Worm (Caenorhabditis elegans) whole organism, L4/young adult: ENCODE data around the gene F46F5.15.

ENCODE experiments used
- W03F9.2 ChIP-seq: fragments of 150-350 bp; optimal IDR thresholded peaks from 2 replicates; lab custom pipeline; 2014; ENCODE audit warnings: missing biosample characterization, missing genetic modification characterization
- dao-5 ChIP-seq: sonication (generic microtip); optimal IDR thresholded peaks from 2 replicates; lab custom pipeline; 2016; ENCODE audit warnings: missing genotype, missing genetic modification characterization, moderate library complexity, missing compliant biosample characterization
- him-1 ChIP-seq: sonication (generic microtip); optimal IDR thresholded peaks from 2 replicates; lab custom pipeline; 2016; ENCODE audit warnings: missing genotype, missing genetic modification reagents, missing genetic modification characterization, missing compliant biosample characterization

F46F5.15 gene

ce11 chrII:773830-774229 is 14.4 kb upstream of the F46F5.15 start:
- TF ChIP-seq him-1 (tag; lab: Kevin White, UChicago) (no peak), dao-5 (tag; lab: Kevin White, UChicago) (no peak), W03F9.2 (tag; lab: Kevin White, UChicago) (no peak)

- TF ChIP-seq dao-5 (tag; lab: Kevin White, UChicago) = no peak
- TF ChIP-seq W03F9.2 (tag; lab: Kevin White, UChicago) = no peak
- no peak for TF ChIP-seq him-1 (tag; lab: Kevin White, UChicago)
Measured at ce11 chrII:775033-775432, 13.2 kb upstream of the F46F5.15 start, which contains the start of gene Y39F10A.1. Gene Y39F10A.1, plus strand, starts transcription at chrII:775333.

- no peak for TF ChIP-seq him-1 (tag; lab: Kevin White, UChicago)
- no peak for TF ChIP-seq W03F9.2 (tag; lab: Kevin White, UChicago)
- no peak for TF ChIP-seq dao-5 (tag; lab: Kevin White, UChicago)
Measured at ce11 chrII:782903-783302, 5.3 kb upstream of the F46F5.15 start, which contains the start of gene Y39F10A.3. Gene Y39F10A.3, minus strand, starts transcription at chrII:783003.

- TF ChIP-seq W03F9.2 (tag; lab: Kevin White, UChicago) (no peak), him-1 (tag; lab: Kevin White, UChicago) (no peak), dao-5 (tag; lab: Kevin White, UChicago) (no peak)
Measured at ce11 chrII:783532-783931, 4.7 kb upstream of the F46F5.15 start, which contains the start of gene Y39F10A.6. Gene Y39F10A.6, minus strand, starts transcription at chrII:783632.

- no peak for TF ChIP-seq dao-5 (tag; lab: Kevin White, UChicago)
- TF ChIP-seq W03F9.2 (tag; lab: Kevin White, UChicago) = no peak
- no peak for TF ChIP-seq him-1 (tag; lab: Kevin White, UChicago)
Measured at ce11 chrII:786938-787337, 1.3 kb upstream of the F46F5.15 start, which contains the start of gene F46F5.16. Gene F46F5.16, plus strand, starts transcription at chrII:787238.

- TF ChIP-seq dao-5 (tag; lab: Kevin White, UChicago) (no peak), W03F9.2 (tag; lab: Kevin White, UChicago) (no peak), him-1 (tag; lab: Kevin White, UChicago) (no peak)
Measured at ce11 chrII:791828-792227, 3.6 kb downstream of the F46F5.15 start, which contains the start of gene F46F5.1. Gene F46F5.1, minus strand, starts transcription at chrII:791928.

ce11 chrII:796916-797315 is 8.7 kb downstream of the F46F5.15 start:
- no peak for TF ChIP-seq him-1 (tag; lab: Kevin White, UChicago)
- TF ChIP-seq dao-5 (tag; lab: Kevin White, UChicago) = no peak
- no peak for TF ChIP-seq W03F9.2 (tag; lab: Kevin White, UChicago)

- TF ChIP-seq W03F9.2 (tag; lab: Kevin White, UChicago) (no peak), him-1 (tag; lab: Kevin White, UChicago) (no peak), dao-5 (tag; lab: Kevin White, UChicago) (no peak)
Measured at ce11 chrII:797445-797844, 9.2 kb downstream of the F46F5.15 start.

ce11 chrII:799700-800099 is 11.5 kb downstream of the F46F5.15 start, which contains the start of gene F46F5.14:
Gene F46F5.14, plus strand, starts transcription at chrII:800000.
- TF ChIP-seq him-1 (tag; lab: Kevin White, UChicago) (no peak), dao-5 (tag; lab: Kevin White, UChicago) (no peak), W03F9.2 (tag; lab: Kevin White, UChicago) (no peak)

- TF ChIP-seq W03F9.2 (tag; lab: Kevin White, UChicago) (no peak), dao-5 (tag; lab: Kevin White, UChicago) (no peak), him-1 (tag; lab: Kevin White, UChicago) (no peak)
Measured at ce11 chrII:803009-803408, 14.8 kb downstream of the F46F5.15 start, which contains the start of gene F46F5.13. Gene F46F5.13, plus strand, starts transcription at chrII:803309.

- no peak for TF ChIP-seq W03F9.2 (tag; lab: Kevin White, UChicago)
- no peak for TF ChIP-seq him-1 (tag; lab: Kevin White, UChicago)
- TF ChIP-seq dao-5 (tag; lab: Kevin White, UChicago) = no peak
Measured at ce11 chrII:808457-808856, 20.2 kb downstream of the F46F5.15 start, which contains the start of gene F46F5.11. Gene F46F5.11, plus strand, starts transcription at chrII:808757.

ce11 chrII:812917-813316 is 24.7 kb downstream of the F46F5.15 start, which contains the start of gene F46F5.5:
Gene F46F5.5, minus strand, starts transcription at chrII:813017.
- TF ChIP-seq dao-5 (tag; lab: Kevin White, UChicago) (no peak), W03F9.2 (tag; lab: Kevin White, UChicago) (no peak), him-1 (tag; lab: Kevin White, UChicago) (no peak)

- TF ChIP-seq W03F9.2 (tag; lab: Kevin White, UChicago) (no peak), him-1 (tag; lab: Kevin White, UChicago) (no peak), dao-5 (tag; lab: Kevin White, UChicago) (no peak)
Measured at ce11 chrII:814737-815136, 26.5 kb downstream of the F46F5.15 start, which contains the start of gene msrp-3. Gene msrp-3, minus strand, starts transcription at chrII:814837.

ce11 chrII:820519-820918 is 32.3 kb downstream of the F46F5.15 start, which contains the start of gene F46F5.7:
Gene F46F5.7, minus strand, starts transcription at chrII:820619.
- TF ChIP-seq dao-5 (tag; lab: Kevin White, UChicago) (no peak), him-1 (tag; lab: Kevin White, UChicago) (no peak), W03F9.2 (tag; lab: Kevin White, UChicago) (no peak)
